Fruit fly (Drosophila melanogaster): ENCODE data around the gene KrT95D.

DNA sequence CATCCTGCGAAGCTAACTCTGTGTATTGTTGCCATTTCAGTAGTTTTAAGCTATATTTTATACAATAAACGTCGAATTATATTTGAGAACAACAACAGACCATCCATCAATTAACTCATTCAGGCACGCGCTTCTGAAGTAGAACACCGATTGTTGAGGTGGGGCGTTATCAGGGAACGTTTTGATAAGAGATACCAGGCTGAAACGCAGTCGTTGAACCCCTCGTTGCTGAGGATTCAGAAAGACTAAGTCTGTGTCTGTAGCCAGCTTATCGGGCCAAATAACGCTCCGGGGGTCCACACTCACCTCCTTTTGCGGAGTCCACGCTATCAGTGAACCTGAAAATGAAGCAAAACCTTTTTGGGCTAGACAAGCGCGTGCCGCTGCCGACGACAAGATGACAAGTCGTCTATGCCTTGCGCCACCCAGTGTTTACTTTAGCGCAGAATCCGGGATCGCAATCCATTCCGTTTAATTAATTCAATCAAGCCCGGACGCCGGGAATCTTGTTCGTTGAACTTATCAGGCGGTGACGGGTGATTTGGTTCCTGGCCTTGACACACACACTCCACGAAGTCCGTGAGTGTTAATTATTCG lies 22.0 kb upstream of the KrT95D start:
- TF ChIP-seq CG12605 (GFP tag; IDR thresholded peaks at IDR 0.05): no peak
- no peak for TF ChIP-seq CG17806 (tag; optimal IDR thresholded peaks at IDR 0.05)
- no peak for TF ChIP-seq CG8159 (tag; optimal IDR thresholded peaks at IDR 0.05)
- no peak for TF ChIP-seq CG14655 (GFP tag; optimal IDR thresholded peaks at IDR 0.05)
- no peak for TF ChIP-seq CG15710 (tag; optimal IDR thresholded peaks at IDR 0.05)

Measured in whole organism, pupa.